Fruit fly (Drosophila melanogaster) whole organism, wandering third instar larva: ENCODE results near the gene CG34404.

Experiments
- Abd-B ChIP-seq: fragments of >200 bp; optimal IDR thresholded peaks from 2 replicates; lab custom pipeline; 2017; ENCODE audit warnings: missing biosample characterization, missing genetic modification characterization
- CG32264 ChIP-seq: fragments of 200-800 bp; sonication (Bioruptor generic); optimal IDR thresholded peaks from 2 replicates; lab custom pipeline; 2016; ENCODE audit warnings: missing biosample characterization, missing genetic modification characterization
- CG9705 ChIP-seq: fragments of 200-800 bp; sonication (Bioruptor generic); optimal IDR thresholded peaks from 2 replicates; lab custom pipeline; 2018; ENCODE audit warnings: missing biosample characterization, mild to moderate bottlenecking, missing genetic modification characterization
- CrebA ChIP-seq: fragments of 200-800 bp; sonication (Bioruptor generic); optimal IDR thresholded peaks from 2 replicates; lab custom pipeline; 2016; ENCODE audit warnings: missing biosample characterization, mild to moderate bottlenecking, missing genetic modification characterization, borderline replicate concordance
- Dfd ChIP-seq: fragments of >200 bp; optimal IDR thresholded peaks from 2 replicates; lab custom pipeline; 2017; ENCODE audit warnings: missing biosample characterization, missing genetic modification characterization
- Dif ChIP-seq: fragments of 200-275, 200-300 bp; sonication (Bioruptor generic); optimal IDR thresholded peaks from 2 replicates; lab custom pipeline; 2018; ENCODE audit warnings: missing biosample characterization, missing genetic modification characterization; ENCODE audit not compliant: partially characterized antibody
- GATAd ChIP-seq: sonication (Bioruptor generic); optimal IDR thresholded peaks from 2 replicates; lab custom pipeline; 2016; ENCODE audit warnings: missing biosample characterization, missing genetic modification characterization
- HLH106 ChIP-seq: fragments of 200-800 bp; optimal IDR thresholded peaks from 3 replicates; lab custom pipeline; 2019; ENCODE audit warnings: missing biosample characterization, mild to moderate bottlenecking, missing genetic modification characterization, moderate library complexity
- Hnf4 ChIP-seq: fragments of 200-800 bp; sonication (Bioruptor generic); optimal IDR thresholded peaks from 2 replicates; lab custom pipeline; 2016; ENCODE audit warnings: missing biosample characterization, mild to moderate bottlenecking, missing genetic modification characterization
- Hr78 ChIP-seq: fragments of >200 bp; optimal IDR thresholded peaks from 2 replicates; lab custom pipeline; 2017; ENCODE audit warnings: missing biosample characterization, missing genetic modification characterization
- Hr83 ChIP-seq: fragments of 200-300 bp; sonication (Bioruptor generic); optimal IDR thresholded peaks from 2 replicates; lab custom pipeline; 2016; ENCODE audit warnings: missing biosample characterization, mild to moderate bottlenecking, missing genetic modification characterization, moderate library complexity; ENCODE audit not compliant: poor library complexity, severe bottlenecking
- Jra ChIP-seq: sonication (Bioruptor generic); optimal IDR thresholded peaks from 2 replicates; lab custom pipeline; 2016; ENCODE audit warnings: missing biosample characterization, missing genetic modification characterization
- Mio ChIP-seq: sonication (Bioruptor generic); optimal IDR thresholded peaks from 2 replicates; lab custom pipeline; 2016; ENCODE audit warnings: missing biosample characterization, missing genetic modification characterization
- Myc ChIP-seq: fragments of >200 bp; optimal IDR thresholded peaks from 2 replicates; lab custom pipeline; 2017
- N ChIP-seq: fragments of >200 bp; optimal IDR thresholded peaks from 2 replicates; lab custom pipeline; 2018; ENCODE audit warnings: missing biosample characterization, missing external identifiers, missing genetic modification characterization
- OdsH ChIP-seq: fragments of 200-800 bp; sonication (Bioruptor generic); optimal IDR thresholded peaks from 2 replicates; lab custom pipeline; 2016; ENCODE audit warnings: missing biosample characterization, mild to moderate bottlenecking, missing genetic modification characterization
- Rel ChIP-seq, 2 experiments: fragments of 200-800 bp; sonication (Bioruptor generic) in 1 of 2; optimal IDR thresholded peaks; 2 replicates in 1 of 2; 3 replicates in 1 of 2; lab custom pipeline; 2016 to 2019; ENCODE audit warnings: mild to moderate bottlenecking in 2 of 2, missing biosample characterization in 2 of 2, missing genetic modification characterization in 2 of 2, moderate library complexity in 1 of 2
- Sp1 ChIP-seq: fragments of 200-800 bp; sonication (Bioruptor generic); optimal IDR thresholded peaks from 3 replicates; lab custom pipeline; 2019; ENCODE audit warnings: missing biosample characterization, mild to moderate bottlenecking, missing genetic modification characterization, moderate library complexity
- Vsx2 ChIP-seq: fragments of 200-300, 225-300 bp; sonication (Bioruptor generic); optimal IDR thresholded peaks from 2 replicates; lab custom pipeline; 2018; ENCODE audit warnings: missing biosample characterization, missing genetic modification characterization; ENCODE audit not compliant: partially characterized antibody
- br ChIP-seq: fragments of 200-800 bp; sonication (Bioruptor generic); optimal IDR thresholded peaks from 2 replicates; lab custom pipeline; 2016; ENCODE audit warnings: missing biosample characterization, missing genetic modification characterization
- brk ChIP-seq: fragments of 200-800 bp; sonication (Bioruptor generic); optimal IDR thresholded peaks from 2 replicates; lab custom pipeline; 2016; ENCODE audit warnings: missing biosample characterization, mild to moderate bottlenecking, missing genetic modification characterization
- dl ChIP-seq, 2 experiments: fragments of 175-275, 200-275 bp in 1 of 2; fragments of 200-275 bp in 1 of 2; sonication (Bioruptor generic); optimal IDR thresholded peaks; lab custom pipeline; 2018; ENCODE audit warnings: mild to moderate bottlenecking in 2 of 2, missing biosample characterization in 2 of 2, missing genetic modification characterization in 2 of 2, moderate library complexity in 2 of 2; ENCODE audit not compliant: partially characterized antibody in 2 of 2, insufficient read depth in 1 of 2
- dmrt93B ChIP-seq: fragments of 200-800 bp; sonication (Bioruptor generic); optimal IDR thresholded peaks from 2 replicates; lab custom pipeline; 2018; ENCODE audit warnings: missing biosample characterization, mild to moderate bottlenecking, missing genetic modification characterization
- dsf ChIP-seq: sonication (Bioruptor generic); optimal IDR thresholded peaks from 2 replicates; lab custom pipeline; 2016; ENCODE audit warnings: missing biosample characterization, missing genetic modification characterization, borderline replicate concordance
- ey ChIP-seq: fragments of 200-800 bp; sonication (Bioruptor generic); optimal IDR thresholded peaks from 2 replicates; lab custom pipeline; 2016; ENCODE audit warnings: missing biosample characterization, missing genetic modification characterization
- foxo ChIP-seq, 2 experiments: fragments of 200-800 bp; sonication (Bioruptor generic); optimal IDR thresholded peaks; 2 replicates in 1 of 2; 3 replicates in 1 of 2; lab custom pipeline; 2016 to 2017; ENCODE audit warnings: missing biosample characterization in 2 of 2, missing genetic modification characterization in 2 of 2
- fru ChIP-seq: fragments of 200-800 bp; sonication (Bioruptor generic); optimal IDR thresholded peaks from 3 replicates; lab custom pipeline; 2016; ENCODE audit warnings: missing biosample characterization, mild to moderate bottlenecking, missing genetic modification characterization
- h ChIP-seq: fragments of 200-800 bp; sonication (Bioruptor generic); optimal IDR thresholded peaks from 3 replicates; lab custom pipeline; 2016; ENCODE audit warnings: missing biosample characterization, mild to moderate bottlenecking, missing genetic modification characterization
- jim ChIP-seq: fragments of 175-275, 200-325 bp; sonication (Bioruptor generic); optimal IDR thresholded peaks from 2 replicates; lab custom pipeline; 2016; ENCODE audit warnings: missing biosample characterization, mild to moderate bottlenecking, missing genetic modification characterization
- lola ChIP-seq: fragments of >200 bp; optimal IDR thresholded peaks from 2 replicates; lab custom pipeline; 2017; ENCODE audit warnings: missing biosample characterization, missing genetic modification characterization
- pan ChIP-seq: fragments of >200 bp; optimal IDR thresholded peaks from 2 replicates; lab custom pipeline; 2017
- psq ChIP-seq: fragments of 200-800 bp; sonication (Bioruptor generic); optimal IDR thresholded peaks from 3 replicates; lab custom pipeline; 2017; ENCODE audit warnings: missing biosample characterization, mild to moderate bottlenecking, missing genetic modification characterization, moderate library complexity
- rgr ChIP-seq: fragments of 200-800 bp; sonication (Bioruptor generic); optimal IDR thresholded peaks from 3 replicates; lab custom pipeline; 2016; ENCODE audit warnings: missing biosample characterization, mild to moderate bottlenecking, missing genetic modification characterization
- sage ChIP-seq: fragments of 200-800 bp; sonication (Bioruptor generic); optimal IDR thresholded peaks from 2 replicates; lab custom pipeline; 2016; ENCODE audit warnings: missing biosample characterization, mild to moderate bottlenecking, missing genetic modification characterization
- sv ChIP-seq: fragments of 200-800 bp; sonication (Bioruptor generic); optimal IDR thresholded peaks from 3 replicates; lab custom pipeline; 2016; ENCODE audit warnings: missing biosample characterization, missing genetic modification characterization
- tai ChIP-seq: sonication (Bioruptor generic); optimal IDR thresholded peaks from 2 replicates; lab custom pipeline; 2016; ENCODE audit warnings: missing biosample characterization, missing genetic modification characterization
- usp ChIP-seq: fragments of >200 bp; optimal IDR thresholded peaks from 2 replicates; lab custom pipeline; 2017; ENCODE audit warnings: missing biosample characterization, missing genetic modification characterization
- woc ChIP-seq: sonication (Bioruptor generic); optimal IDR thresholded peaks from 2 replicates; lab custom pipeline; 2016; ENCODE audit warnings: missing biosample characterization, mild to moderate bottlenecking, missing genetic modification characterization

Gene CG34404

dm6 chr3R:15361490-15361889, 6.0 kb downstream of the CG34404 start, which contains the start of the genes Cog2 and Trax:
TSS of gene Cog2 (minus strand) at chr3R:15361657.
TSS of gene Trax (plus strand) at chr3R:15361692.
- no peak for TF ChIP-seq Abd-B
- TF ChIP-seq br: no peak
- TF ChIP-seq Rel (GFP tag; optimal IDR thresholded peaks at IDR 0.05; lab: Kevin White, UChicago): no peak
- TF ChIP-seq Rel (tag; optimal IDR thresholded peaks at IDR 0.05; lab: Kevin White, UChicago): no peak
- TF ChIP-seq sage (GFP tag; lab: Kevin White, UChicago): no peak
- TF ChIP-seq Vsx2 (GFP tag; lab: Kevin White, UChicago): no peak
- no peak for TF ChIP-seq sv
- TF ChIP-seq tai (GFP tag; lab: Kevin White, UChicago): no peak
- no peak for TF ChIP-seq OdsH (GFP tag; lab: Kevin White, UChicago)

dm6 chr3R:15356645-15357431, 10.6 kb downstream of the CG34404 start, which contains the start of the genes Atg4b and Hibch:
TSS of gene Atg4b (minus strand) at chr3R:15356924.
TSS of gene Hibch (plus strand) at chr3R:15357229.
- TF ChIP-seq dsf (GFP tag; lab: Kevin White, UChicago) (no peak), lola (GFP tag; lab: Kevin White, UChicago) (no peak), sage (GFP tag; lab: Kevin White, UChicago) (no peak), woc (GFP tag; lab: Kevin White, UChicago) (no peak), CrebA (GFP tag; lab: Kevin White, UChicago) (no peak), tai (GFP tag; lab: Kevin White, UChicago) (no peak), Dfd (GFP tag; lab: Kevin White, UChicago) (no peak), Vsx2 (GFP tag; lab: Kevin White, UChicago) (no peak), fru (GFP tag; lab: Kevin White, UChicago) (peak; percentile 89), Abd-B (no peak), OdsH (GFP tag; lab: Kevin White, UChicago) (peak; percentile 75), Myc (lab: Kevin White, UChicago) (no peak), sv (peak; percentile 26), dl (GFP tag; optimal IDR thresholded peaks at IDR 0.05; lab: Kevin White, UChicago; ENCODE audit: insufficient read depth in 1 of 2, partially characterized antibody in 2 of 2) (no peak), foxo (GFP tag; optimal IDR thresholded peaks at IDR 0.05; lab: Kevin White, UChicago) (peak in 1 of 2 experiments; percentile 83), psq (peak; percentile 73), jim (GFP tag; lab: Kevin White, UChicago) (no peak), Sp1 (peak; percentile 84), dmrt93B (no peak), Mio (GFP tag; lab: Kevin White, UChicago) (no peak), GATAd (no peak), brk (GFP tag; lab: Kevin White, UChicago) (no peak), Dif (no peak), Hr78 (GFP tag; lab: Kevin White, UChicago) (no peak), CG32264 (GFP tag; lab: Kevin White, UChicago) (no peak), br (peak; percentile 57), CG9705 (GFP tag; lab: Kevin White, UChicago) (peak; percentile 82), usp (GFP tag; lab: Kevin White, UChicago) (no peak), Hr83 (no peak), Jra (GFP tag; lab: Kevin White, UChicago) (no peak), N (GFP tag; lab: Kevin White, UChicago) (no peak), HLH106 (tag; lab: Kevin White, UChicago) (peak; percentile 93), pan (lab: Kevin White, UChicago) (no peak), h (GFP tag; lab: Kevin White, UChicago) (peak; percentile 76), ey (GFP tag; lab: Kevin White, UChicago) (peak; percentile 56), Hnf4 (GFP tag; lab: Kevin White, UChicago) (no peak), rgr (GFP tag; lab: Kevin White, UChicago) (peak; percentile 80), Rel (GFP tag; optimal IDR thresholded peaks at IDR 0.05; lab: Kevin White, UChicago) (no peak), Rel (tag; optimal IDR thresholded peaks at IDR 0.05; lab: Kevin White, UChicago) (peak; percentile 84)
